Worm (Caenorhabditis elegans) whole organism, mixed stage, embryonic: ENCODE measurements around the gene math-20.
"Not testable (repeated sequence)": the region's sequence is repeated elsewhere in the genome, so short reads cannot be mapped to it uniquely, and the experiment has no call there.

Experiments used
- elt-1 ChIP-seq: sonication (generic microtip); optimal IDR thresholded peaks from 2 replicates; lab custom pipeline; 2017; ENCODE audit warnings: missing genetic modification characterization, mild to moderate bottlenecking, missing compliant biosample characterization, antibody characterized with exemption, moderate library complexity, borderline replicate concordance; ENCODE audit not compliant: insufficient read depth
- nhr-28 ChIP-seq: fragments of 150-350 bp; optimal IDR thresholded peaks from 2 replicates; lab custom pipeline; 2014; ENCODE audit warnings: missing biosample characterization, missing genetic modification characterization
- snpc-4 ChIP-seq: fragments of 150-350 bp; optimal IDR thresholded peaks from 2 replicates; lab custom pipeline; 2014; ENCODE audit warnings: missing biosample characterization, missing genetic modification characterization

DNA sequence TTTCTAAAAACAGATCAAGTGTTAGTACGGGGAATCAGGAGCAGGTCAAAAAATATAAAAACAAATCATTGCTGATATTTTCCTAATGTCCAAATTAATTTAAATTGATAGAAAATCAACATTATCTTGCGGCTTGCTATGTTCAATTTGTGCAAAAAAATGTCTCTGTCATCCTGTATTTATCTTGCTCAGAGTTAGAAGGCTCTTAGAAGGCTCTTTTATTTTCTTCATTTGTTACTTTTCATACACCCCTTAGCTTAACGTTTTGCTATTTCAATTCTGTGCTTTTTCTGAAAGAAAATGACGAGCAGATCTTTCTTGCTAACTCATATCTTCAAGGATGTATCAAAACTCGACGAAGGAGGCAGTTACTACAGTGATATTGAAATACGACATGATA lies 2.2 kb downstream of the math-20 start, which contains the start of gene math-19:
- TF ChIP-seq nhr-28 (tag; lab: Kevin White, UChicago); elt-1 (tag; lab: Kevin White, UChicago); snpc-4: not testable (repeated sequence)
